Worm (Caenorhabditis elegans): ENCODE results near the gene ugt-16.
A peak's percentile ranks its signal among the peaks of the same experiment; 100 is the strongest.

ugt-16 gene

ce11 chrV:12814481-12814882 lies 10.3 kb upstream of the ugt-16 start:
- TF ChIP-seq akir-1 (GFP tag; optimal IDR thresholded peaks at IDR 0.05) (no peak), nhr-80 (tag; optimal IDR thresholded peaks at IDR 0.05) (no peak), ceh-40 (GFP tag; IDR thresholded peaks at IDR 0.05) (no peak), nhr-179 (tag; optimal IDR thresholded peaks at IDR 0.05) (no peak), egrh-3 (GFP tag; IDR thresholded peaks at IDR 0.05) (peak; percentile 59; the same call in 1 of the 2 replicates), let-526 (GFP tag; IDR thresholded peaks at IDR 0.05) (0 out of 2 replicates have a peak, but pooled peaks have one; percentile 6), K12H6.12 (tag; optimal IDR thresholded peaks at IDR 0.05) (peak; percentile 93), ztf-22 (GFP tag; optimal IDR thresholded peaks at IDR 0.05) (no peak), ztf-28 (GFP tag; IDR thresholded peaks at IDR 0.05) (no peak), attf-3 (GFP tag; conservative IDR thresholded peaks at IDR 0.05) (no peak), K11D2.4 (GFP tag; IDR thresholded peaks at IDR 0.05) (peak; percentile 58), snpc-1.1 (tag; optimal IDR thresholded peaks at IDR 0.05; ENCODE audit: insufficient read depth) (no peak), ama-1 (optimal IDR thresholded peaks at IDR 0.05) (no peak), ama-1 (GFP tag; optimal IDR thresholded peaks at IDR 0.05) (no peak), Y56A3A.18 (GFP tag; IDR thresholded peaks at IDR 0.05) (no peak), nfyb-1 (GFP tag; IDR thresholded peaks at IDR 0.05) (no peak), nhr-27 (tag; optimal IDR thresholded peaks at IDR 0.05) (no peak), chd-7 (tag; optimal IDR thresholded peaks at IDR 0.05) (peak; percentile 52), egl-44 (GFP tag; IDR thresholded peaks at IDR 0.05) (0 out of 2 replicates have a peak, but pooled peaks have one; percentile 58), ztf-6 (GFP tag; IDR thresholded peaks at IDR 0.05) (no peak), F33H1.4 (GFP tag; IDR thresholded peaks at IDR 0.05) (no peak), snpc-4 (GFP tag; optimal IDR thresholded peaks at IDR 0.05) (no peak), snpc-4 (tag; optimal IDR thresholded peaks at IDR 0.05) (peak in 3 of 4 experiments; percentile 10 to 35 (median 16)), pha-4 (tag; optimal IDR thresholded peaks at IDR 0.05) (no peak), ceh-91 (GFP tag; IDR thresholded peaks at IDR 0.05) (no peak), somi-1 (GFP tag; optimal IDR thresholded peaks at IDR 0.05) (peak; percentile 60), bed-2 (GFP tag; IDR thresholded peaks at IDR 0.05) (no peak), unc-130 (GFP tag; optimal IDR thresholded peaks at IDR 0.05) (no peak), bed-1 (GFP tag; IDR thresholded peaks at IDR 0.05) (no peak), Y95B8A.8 (GFP tag; IDR thresholded peaks at IDR 0.05) (0 out of 2 replicates have a peak, but pooled peaks have one; percentile 37), ekl-4 (GFP tag; IDR thresholded peaks at IDR 0.05) (no peak), lag-1 (GFP tag; IDR thresholded peaks at IDR 0.05) (no peak), tlf-1 (GFP tag; optimal IDR thresholded peaks at IDR 0.05) (no peak), athp-1 (tag; optimal IDR thresholded peaks at IDR 0.05) (no peak), snpc-1.3 (tag; optimal IDR thresholded peaks at IDR 0.05; ENCODE audit: insufficient read depth) (no peak), C17E4.6 (GFP tag; IDR thresholded peaks at IDR 0.05) (no peak), madf-6 (GFP tag; IDR thresholded peaks at IDR 0.05) (no peak), ztf-25 (GFP tag; IDR thresholded peaks at IDR 0.05) (no peak), nfya-2 (GFP tag; IDR thresholded peaks at IDR 0.05) (no peak), him-1 (tag; optimal IDR thresholded peaks at IDR 0.05) (no peak), madf-10 (tag; optimal IDR thresholded peaks at IDR 0.05) (peak; percentile 81), nhr-90 (tag; optimal IDR thresholded peaks at IDR 0.05) (no peak), aptf-2 (GFP tag; conservative IDR thresholded peaks at IDR 0.05) (no peak), nfya-1 (tag; optimal IDR thresholded peaks at IDR 0.05; ENCODE audit: borderline replicate concordance, insufficient read depth) (no peak), lir-1 (GFP tag; conservative IDR thresholded peaks at IDR 0.05) (no peak), pbrm-1 (GFP tag; IDR thresholded peaks at IDR 0.05) (no peak), lin-35 (GFP tag; optimal IDR thresholded peaks at IDR 0.05) (peak in 1 of 3 experiments; percentile 47), B0336.3 (GFP tag; IDR thresholded peaks at IDR 0.05) (peak; percentile 33; the same call in 1 of the 2 replicates), B0261.1 (tag; optimal IDR thresholded peaks at IDR 0.05) (no peak)
